Worm (Caenorhabditis elegans) whole organism, early embryonic: Measurements from ENCODE around the gene H24K24.2.
A peak's percentile ranks its signal among the peaks of the same experiment; 100 is the strongest.
"Not testable (repeated sequence)": the region's sequence is repeated elsewhere in the genome, so short reads cannot be mapped to it uniquely, and the experiment has no call there.

Experiments
- B0310.2 ChIP-seq: sonication (generic microtip); optimal IDR thresholded peaks from 2 replicates; lab custom pipeline; 2016; ENCODE audit warnings: mild to moderate bottlenecking, missing genetic modification characterization, missing compliant biosample characterization
- F13C5.2 ChIP-seq: sonication (generic microtip); optimal IDR thresholded peaks from 2 replicates; lab custom pipeline; 2017; ENCODE audit warnings: mild to moderate bottlenecking, missing genetic modification characterization, inconsistent platforms, missing compliant biosample characterization
- aly-1 ChIP-seq: sonication (generic microtip); optimal IDR thresholded peaks from 2 replicates; lab custom pipeline; 2016; ENCODE audit warnings: missing genetic modification characterization, missing compliant biosample characterization
- ama-1 ChIP-seq: fragments of 150-350 bp; optimal IDR thresholded peaks from 2 replicates; lab custom pipeline; 2014
- ceh-13 ChIP-seq: fragments of 200-800 bp; sonication (Bioruptor generic); optimal IDR thresholded peaks from 2 replicates; lab custom pipeline; 2018; ENCODE audit warnings: mild to moderate bottlenecking, missing genetic modification characterization, missing compliant biosample characterization
- ceh-36 ChIP-seq: sonication (generic microtip); optimal IDR thresholded peaks from 2 replicates; lab custom pipeline; 2016; ENCODE audit warnings: missing genetic modification characterization, inconsistent platforms, missing compliant biosample characterization
- ets-7 ChIP-seq: sonication (generic microtip); optimal IDR thresholded peaks from 2 replicates; lab custom pipeline; 2016; ENCODE audit warnings: missing genotype, missing genetic modification characterization, missing compliant biosample characterization
- flt-1 ChIP-seq: fragments of 200-800 bp; sonication (Bioruptor generic); IDR thresholded peaks from 2 replicates; pipeline ENCODE4 v1.3.6; 2022; ENCODE audit warnings: missing genetic modification characterization, missing compliant biosample characterization
- hmbx-1 ChIP-seq: sonication (generic microtip); optimal IDR thresholded peaks from 2 replicates; lab custom pipeline; 2016; ENCODE audit warnings: mild to moderate bottlenecking, missing genetic modification characterization, missing compliant biosample characterization
- hmg-4 ChIP-seq: fragments of 200-800 bp; sonication (Bioruptor generic); optimal IDR thresholded peaks from 2 replicates; lab custom pipeline; 2018; ENCODE audit warnings: mild to moderate bottlenecking, missing genetic modification characterization, missing compliant biosample characterization
- hnd-1 ChIP-seq: sonication (generic microtip); optimal IDR thresholded peaks from 2 replicates; lab custom pipeline; 2016; ENCODE audit warnings: missing genetic modification characterization, missing compliant biosample characterization
- pes-1 ChIP-seq: fragments of 200-800 bp; sonication (Bioruptor generic); IDR thresholded peaks from 2 replicates; pipeline ENCODE4 v1.3.6; 2022; ENCODE audit warnings: missing genetic modification reagents, missing genetic modification characterization, missing compliant biosample characterization
- scrt-1 ChIP-seq: fragments of 200-800 bp; sonication (Bioruptor generic); IDR thresholded peaks from 2 replicates; pipeline ENCODE4 v1.3.6; 2022; ENCODE audit warnings: missing genetic modification characterization, missing compliant biosample characterization
- sea-1 ChIP-seq: fragments of 200-800 bp; sonication (Bioruptor generic); conservative IDR thresholded peaks from 2 replicates; pipeline ENCODE4 v1.3.6; 2022; ENCODE audit warnings: missing genetic modification characterization, missing compliant biosample characterization
- tbx-11 ChIP-seq: fragments of 200-800 bp; sonication (Bioruptor generic); IDR thresholded peaks from 2 replicates; pipeline ENCODE4 v1.3.6; 2022; ENCODE audit warnings: missing genetic modification characterization, missing compliant biosample characterization
- tbx-37 ChIP-seq: fragments of 200-800 bp; sonication (Bioruptor generic); conservative IDR thresholded peaks from 2 replicates; pipeline ENCODE4 v1.3.6; 2022; ENCODE audit warnings: missing genetic modification reagents, missing genetic modification characterization, missing compliant biosample characterization
- tra-4 ChIP-seq: sonication (generic microtip); optimal IDR thresholded peaks from 2 replicates; lab custom pipeline; 2017; ENCODE audit warnings: missing genetic modification characterization, missing compliant biosample characterization

The H24K24.2 gene

DNA sequence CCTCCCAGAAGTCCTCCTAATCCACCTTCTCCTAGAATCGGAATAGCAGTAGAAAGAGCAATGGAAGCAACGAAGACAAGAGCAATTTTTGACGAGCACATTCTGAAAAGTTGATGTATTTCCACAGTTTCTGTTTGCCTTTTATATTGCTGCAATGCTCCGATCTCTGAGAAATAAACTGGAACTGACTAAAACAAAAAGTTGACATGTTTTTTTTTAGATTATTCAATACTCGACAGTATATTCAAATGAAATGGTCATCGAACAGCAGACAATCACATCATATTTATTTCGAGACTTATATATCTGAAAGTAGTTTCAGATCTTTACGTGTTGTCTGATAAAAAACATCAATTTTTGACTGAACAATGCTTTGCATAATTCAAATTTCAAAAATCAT, 27.2 kb upstream of the H24K24.2 start, which contains the start of gene srlf-21:
srlf-21 (minus strand) TSS at position 101 of the 400 bp plus-strand sequence.
- no peak for TF ChIP-seq ets-7 (tag; lab: Kevin White, UChicago)
- TF ChIP-seq flt-1 = no peak
- TF ChIP-seq hnd-1 (tag; lab: Kevin White, UChicago) = no peak
- TF ChIP-seq sea-1 (GFP tag; lab: Robert Waterston, UW) = no peak
- no peak for TF ChIP-seq hmg-4 (GFP tag; lab: Kevin White, UChicago)
- no peak for TF ChIP-seq F13C5.2 (tag; lab: Kevin White, UChicago)
- TF ChIP-seq tbx-37 = no peak
- no peak for TF ChIP-seq ama-1 (lab: Kevin White, UChicago)
- TF ChIP-seq ceh-13 (GFP tag; lab: Kevin White, UChicago) = no peak

DNA sequence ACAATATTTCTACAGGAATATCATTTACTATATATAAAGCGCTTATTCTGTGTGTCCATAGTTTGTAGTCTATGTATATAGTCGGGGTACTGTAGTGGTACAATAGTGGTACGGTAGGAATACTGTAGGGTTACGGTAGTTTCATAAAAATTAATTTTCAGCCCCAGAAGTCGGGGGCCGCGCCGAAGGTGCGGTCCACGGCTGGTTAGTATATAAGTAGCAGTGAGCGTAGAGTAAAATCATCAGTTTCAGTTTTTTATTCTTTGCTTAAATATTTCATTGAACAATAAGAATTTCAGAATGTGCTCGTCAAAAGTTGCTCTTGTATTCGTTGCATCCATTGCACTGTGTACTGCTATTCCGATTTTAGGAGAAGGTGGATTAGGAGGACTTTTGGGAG, 26.8 kb upstream of the H24K24.2 start, which contains the start of gene srlf-22:
srlf-22 (plus strand) TSS at position 301 of the 400 bp plus-strand sequence.
- TF ChIP-seq ceh-36 (tag; lab: Kevin White, UChicago); tra-4; ceh-13 (GFP tag; lab: Kevin White, UChicago): not testable (repeated sequence)

DNA sequence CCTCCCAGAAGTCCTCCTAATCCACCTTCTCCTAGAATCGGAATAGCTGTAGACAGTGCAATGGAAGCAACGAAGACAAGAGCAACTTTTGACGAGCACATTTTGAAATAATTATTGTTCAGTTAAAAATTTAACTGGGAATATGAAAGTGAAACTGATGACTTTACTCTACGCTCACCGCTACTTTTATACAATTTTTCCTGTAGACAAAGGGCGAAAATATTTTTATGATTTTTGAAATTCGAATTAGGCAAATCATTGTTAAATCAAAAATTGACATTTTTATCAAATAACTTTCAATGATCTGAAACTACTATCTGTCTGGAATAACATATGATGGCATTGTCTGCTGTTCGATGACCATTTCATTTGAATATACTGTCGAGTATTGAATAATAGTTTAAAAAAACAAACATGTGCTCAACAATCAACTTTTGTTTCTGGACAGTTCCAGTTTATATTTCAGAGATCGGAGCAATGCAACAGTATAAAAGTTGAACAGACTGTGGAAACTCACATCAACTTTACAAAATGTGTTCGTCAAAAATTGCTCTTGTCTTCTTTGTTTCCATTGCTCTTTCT, 24.1 kb upstream of the H24K24.2 start, which contains the start of the genes srlf-23 and srlf-20:
srlf-23 (minus strand) TSS at position 101 of the 582 bp plus-strand sequence.
srlf-20 (plus strand) TSS at position 532 of the 582 bp plus-strand sequence.
- TF ChIP-seq aly-1 (tag; lab: Kevin White, UChicago) (no peak), hmbx-1 (tag; lab: Kevin White, UChicago) (no peak), tra-4 (no peak), flt-1 (no peak), hmg-4 (GFP tag; lab: Kevin White, UChicago) (no peak), B0310.2 (no peak), tbx-11 (GFP tag; lab: Robert Waterston, UW) (no peak), hnd-1 (tag; lab: Kevin White, UChicago) (no peak), pes-1 (GFP tag; lab: Robert Waterston, UW) (no peak), ama-1 (lab: Kevin White, UChicago) (no peak), tbx-37 (no peak), ceh-36 (tag; lab: Kevin White, UChicago) (no peak), scrt-1 (GFP tag; lab: Robert Waterston, UW) (no peak), sea-1 (GFP tag; lab: Robert Waterston, UW) (no peak), F13C5.2 (tag; lab: Kevin White, UChicago) (no peak), ets-7 (tag; lab: Kevin White, UChicago) (no peak)

ce11 chrV:899087-899486, 18.5 kb upstream of the H24K24.2 start, which contains the start of gene nas-32:
Gene nas-32, minus strand, starts transcription at chrV:899187.
- TF ChIP-seq tra-4 (no peak), pes-1 (GFP tag; lab: Robert Waterston, UW) (no peak), tbx-11 (GFP tag; lab: Robert Waterston, UW) (no peak), ceh-13 (GFP tag; lab: Kevin White, UChicago) (no peak), scrt-1 (GFP tag; lab: Robert Waterston, UW) (no peak), aly-1 (tag; lab: Kevin White, UChicago) (no peak), B0310.2 (no peak), ceh-36 (tag; lab: Kevin White, UChicago) (no peak), hmbx-1 (tag; lab: Kevin White, UChicago) (no peak), ama-1 (lab: Kevin White, UChicago) (no peak), F13C5.2 (tag; lab: Kevin White, UChicago) (no peak), tbx-37 (no peak), hnd-1 (tag; lab: Kevin White, UChicago) (no peak), hmg-4 (GFP tag; lab: Kevin White, UChicago) (no peak), flt-1 (no peak)

DNA sequence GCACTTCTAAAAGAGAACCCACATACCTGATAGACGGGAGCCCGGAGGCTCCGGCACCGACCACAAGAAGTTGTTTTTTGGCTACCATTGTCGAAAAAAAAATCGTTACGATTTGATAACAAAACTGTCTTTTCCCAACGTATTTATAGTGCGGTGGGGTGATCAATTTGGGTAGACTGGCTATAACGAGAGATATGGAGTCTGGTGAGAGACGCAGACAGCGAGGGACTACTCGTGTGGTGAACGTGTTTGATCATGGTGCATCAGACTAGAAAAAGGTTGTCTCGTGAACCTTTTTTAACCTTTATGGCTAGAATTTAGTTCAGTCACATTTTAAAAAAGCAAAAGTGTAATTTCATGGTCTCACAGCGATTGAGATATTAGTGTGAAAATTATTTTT, 14.1 kb upstream of the H24K24.2 start, which contains the start of gene fmo-5:
fmo-5 (minus strand) TSS at position 206 of the 400 bp plus-strand sequence.
- TF ChIP-seq hnd-1 (tag; lab: Kevin White, UChicago) (no peak), ceh-36 (tag; lab: Kevin White, UChicago) (no peak), sea-1 (GFP tag; lab: Robert Waterston, UW) (no peak), tra-4 (no peak), hmbx-1 (tag; lab: Kevin White, UChicago) (no peak), ceh-13 (GFP tag; lab: Kevin White, UChicago) (no peak), ets-7 (tag; lab: Kevin White, UChicago) (no peak)

ce11 chrV:904232-904983, 13.2 kb upstream of the H24K24.2 start, which contains the start of gene trm-2A:
Gene trm-2A, plus strand, starts transcription at chrV:904963.
- TF ChIP-seq sea-1 (GFP tag; lab: Robert Waterston, UW) (no peak), F13C5.2 (tag; lab: Kevin White, UChicago) (peak; percentile 62)

DNA sequence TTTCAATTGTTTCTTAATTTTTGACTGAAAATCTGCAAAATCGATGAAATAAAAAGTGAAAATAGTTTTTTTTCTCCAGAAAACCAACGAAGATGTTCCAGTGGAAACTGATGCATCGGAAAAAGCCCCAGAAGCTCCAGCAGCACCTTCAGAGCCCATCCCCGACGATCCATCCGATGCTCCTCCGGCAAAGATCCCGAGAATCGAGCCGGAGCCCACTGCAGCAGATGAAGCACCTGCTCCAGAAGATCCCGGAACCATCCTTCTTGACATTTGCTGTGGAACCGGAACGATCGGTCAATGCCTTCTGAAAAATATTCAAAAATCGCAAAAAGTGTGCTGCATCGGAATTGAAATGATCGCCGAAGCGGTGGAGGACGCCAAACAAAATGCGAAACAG, 8.9 kb upstream of the H24K24.2 start:
- TF ChIP-seq tbx-11 (GFP tag; lab: Robert Waterston, UW) (no peak), pes-1 (GFP tag; lab: Robert Waterston, UW) (no peak), hmbx-1 (tag; lab: Kevin White, UChicago) (no peak), ceh-36 (tag; lab: Kevin White, UChicago) (no peak)
